Comparison of ENCODE assay signal across 4 fruit fly cellular contexts in the genomic region with DNA sequence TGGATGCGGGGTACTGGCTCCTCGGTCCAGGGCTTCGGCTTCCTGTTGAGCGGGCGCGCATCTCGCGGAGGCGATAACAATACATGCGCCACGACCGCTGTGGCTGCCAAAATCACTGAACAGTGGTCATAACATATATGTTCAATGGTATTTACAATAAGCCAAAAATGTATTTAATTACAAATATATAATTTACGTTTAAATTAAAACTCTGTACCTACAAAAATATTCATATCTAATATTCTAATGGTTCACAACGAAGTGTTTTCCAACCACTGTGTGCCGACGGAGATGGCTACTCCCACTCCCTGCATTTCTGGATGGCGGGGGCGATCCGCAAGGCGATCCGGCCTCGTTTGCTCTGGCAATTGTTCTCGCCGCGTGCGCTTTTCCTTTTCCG.
TF ChIP-seq lines count a peak whose summit lies in the region.

No protein-coding gene starts in this region.

- no peak for TF ChIP-seq CTCF in whole organism, embryonic (GFP tag; optimal IDR thresholded peaks at IDR 0.05; lab: Kevin White, UChicago)

TF ChIP-seq in whole organism, embryonic, 481 proteins besides CTCF, POLR2A, EP300 and RAD21 (continues in another document):
- TF ChIP-seq Ptx1 (GFP tag; IDR thresholded peaks at IDR 0.05; lab: Robert Waterston, UW): peak; percentile 41; the same call in 1 of the 2 replicates
- peak; percentile 23; the same call in 1 of the 2 replicates for TF ChIP-seq sisA (GFP tag; IDR thresholded peaks at IDR 0.05; lab: Robert Waterston, UW)
- peak; percentile 59; the same call in 1 of the 2 replicates for TF ChIP-seq CG17328 (GFP tag; IDR thresholded peaks at IDR 0.05; lab: Robert Waterston, UW)
- TF ChIP-seq kah (GFP tag; optimal IDR thresholded peaks at IDR 0.05; lab: Kevin White, UChicago): no peak
- peak; percentile 2 for TF ChIP-seq Chrac-16 (GFP tag; optimal IDR thresholded peaks at IDR 0.05; lab: Kevin White, UChicago)
- no peak for TF ChIP-seq Dbx (GFP tag; IDR thresholded peaks at IDR 0.05; lab: Robert Waterston, UW)
- TF ChIP-seq abd-A (tag; optimal IDR thresholded peaks at IDR 0.05; lab: Kevin White, UChicago): no peak
- TF ChIP-seq CG16863 (GFP tag; optimal IDR thresholded peaks at IDR 0.05; lab: Kevin White, UChicago): no peak
- no peak for TF ChIP-seq trh (GFP tag; optimal IDR thresholded peaks at IDR 0.05; lab: Kevin White, UChicago)
- no peak for TF ChIP-seq CG10209 (GFP tag; optimal IDR thresholded peaks at IDR 0.05; lab: Kevin White, UChicago)
- TF ChIP-seq zfh1 (GFP tag; IDR thresholded peaks at IDR 0.05; lab: Robert Waterston, UW): peak; percentile 40; the same call in 1 of the 3 replicates
- no peak for TF ChIP-seq HHEX (GFP tag; optimal IDR thresholded peaks at IDR 0.05; lab: Kevin White, UChicago)
- peak; percentile 43 for TF ChIP-seq dmrt11E (tag; optimal IDR thresholded peaks at IDR 0.05; lab: Kevin White, UChicago)
- no peak for TF ChIP-seq en (GFP tag; optimal IDR thresholded peaks at IDR 0.05; lab: Kevin White, UChicago)
- no peak for TF ChIP-seq nerfin-1 (tag; optimal IDR thresholded peaks at IDR 0.05; lab: Kevin White, UChicago)
- no peak for TF ChIP-seq prd (optimal IDR thresholded peaks at IDR 0.05; lab: Kevin White, UChicago)
- peak; percentile 73; the same call in 2 of the 3 replicates for TF ChIP-seq prd (GFP tag; IDR thresholded peaks at IDR 0.05; lab: Robert Waterston, UW)
- TF ChIP-seq CG12299 (tag; optimal IDR thresholded peaks at IDR 0.05; lab: Kevin White, UChicago): no peak
- TF ChIP-seq CG1647 (GFP tag; optimal IDR thresholded peaks at IDR 0.05; lab: Kevin White, UChicago): no peak
- peak; percentile 39; the same call in 1 of the 3 replicates for TF ChIP-seq H15 (GFP tag; IDR thresholded peaks at IDR 0.05; lab: Robert Waterston, UW)
- TF ChIP-seq org-1 (GFP tag; optimal IDR thresholded peaks at IDR 0.05; lab: Kevin White, UChicago): no peak

TF ChIP-seq in whole organism, prepupa, 60 proteins besides CTCF, POLR2A, EP300 and RAD21 (continues in another document):
- no peak for TF ChIP-seq Eip93F (GFP tag; optimal IDR thresholded peaks at IDR 0.05; lab: Kevin White, UChicago)
- peak; percentile 76 for TF ChIP-seq svp (GFP tag; lab: Kevin White, UChicago)
- TF ChIP-seq salr (GFP tag; optimal IDR thresholded peaks at IDR 0.05; lab: Kevin White, UChicago): peak in 1 of 2 experiments; percentile 73
- TF ChIP-seq fd85E (GFP tag; optimal IDR thresholded peaks at IDR 0.05; lab: Kevin White, UChicago): no peak
- TF ChIP-seq CG4318 (GFP tag; optimal IDR thresholded peaks at IDR 0.05; lab: Kevin White, UChicago): no peak
- TF ChIP-seq Sox102F (GFP tag; optimal IDR thresholded peaks at IDR 0.05; lab: Kevin White, UChicago): peak; percentile 29
- TF ChIP-seq CG9139 (GFP tag; optimal IDR thresholded peaks at IDR 0.05; lab: Kevin White, UChicago): no peak
- peak; percentile 47 for TF ChIP-seq CG15336 (GFP tag; IDR thresholded peaks at IDR 0.05; lab: Robert Waterston, UW)
- no peak for TF ChIP-seq Blimp-1 (GFP tag; optimal IDR thresholded peaks at IDR 0.05; lab: Kevin White, UChicago)
- no peak for TF ChIP-seq Eip75B (GFP tag; optimal IDR thresholded peaks at IDR 0.05; lab: Kevin White, UChicago)
- TF ChIP-seq eg (GFP tag; IDR thresholded peaks at IDR 0.05; lab: Robert Waterston, UW): 0 out of 3 replicates have a peak, but pooled peaks have one; percentile 33
- TF ChIP-seq CG6163 (GFP tag; IDR thresholded peaks at IDR 0.05; lab: Robert Waterston, UW): peak; percentile 53; the same call in 1 of the 3 replicates
- TF ChIP-seq Hr4 (GFP tag; optimal IDR thresholded peaks at IDR 0.05; lab: Kevin White, UChicago): no peak
- TF ChIP-seq CG32006 (GFP tag; optimal IDR thresholded peaks at IDR 0.05; lab: Kevin White, UChicago): peak; percentile 44
- TF ChIP-seq CG8632 (GFP tag; optimal IDR thresholded peaks at IDR 0.05; lab: Kevin White, UChicago): no peak
- no peak for TF ChIP-seq net (GFP tag; optimal IDR thresholded peaks at IDR 0.05; lab: Kevin White, UChicago)
- TF ChIP-seq ss (GFP tag; optimal IDR thresholded peaks at IDR 0.05; lab: Kevin White, UChicago): no peak
- no peak for TF ChIP-seq CG11294 (GFP tag; IDR thresholded peaks at IDR 0.05; lab: Robert Waterston, UW)
- peak; percentile 15 for TF ChIP-seq Ets96B (tag; optimal IDR thresholded peaks at IDR 0.05; lab: Kevin White, UChicago)
- TF ChIP-seq CG6792 (GFP tag; optimal IDR thresholded peaks at IDR 0.05; lab: Kevin White, UChicago): peak; percentile 15
- peak; percentile 14 for TF ChIP-seq topi (GFP tag; optimal IDR thresholded peaks at IDR 0.05; lab: Kevin White, UChicago)
- no peak for TF ChIP-seq Sox15 (GFP tag; optimal IDR thresholded peaks at IDR 0.05; lab: Kevin White, UChicago)
- peak; percentile 12 for TF ChIP-seq CG10631 (GFP tag; optimal IDR thresholded peaks at IDR 0.05; lab: Kevin White, UChicago)

TF ChIP-seq in whole organism, pupa, 21 proteins besides CTCF, POLR2A, EP300 and RAD21:
- TF ChIP-seq CG8301 (tag; optimal IDR thresholded peaks at IDR 0.05; lab: Kevin White, UChicago) (peak; percentile 23), CG14655 (GFP tag; optimal IDR thresholded peaks at IDR 0.05; lab: Kevin White, UChicago) (peak; percentile 45), fd96Ca (GFP tag; IDR thresholded peaks at IDR 0.05; lab: Robert Waterston, UW) (peak; percentile 64; the same call in 2 of the 3 replicates), CG4496 (GFP tag; IDR thresholded peaks at IDR 0.05; lab: Robert Waterston, UW) (peak; percentile 32; the same call in 2 of the 3 replicates), D1 (tag; optimal IDR thresholded peaks at IDR 0.05; lab: Kevin White, UChicago) (no peak), EcR (GFP tag; optimal IDR thresholded peaks at IDR 0.05; lab: Kevin White, UChicago) (no peak), rn (GFP tag; IDR thresholded peaks at IDR 0.05; lab: Robert Waterston, UW) (no peak), CG34367 (tag; optimal IDR thresholded peaks at IDR 0.05; lab: Kevin White, UChicago) (no peak), CG8159 (tag; optimal IDR thresholded peaks at IDR 0.05; lab: Kevin White, UChicago) (peak; percentile 17), CG15710 (tag; optimal IDR thresholded peaks at IDR 0.05; lab: Kevin White, UChicago) (peak; percentile 11), Snoo (tag; optimal IDR thresholded peaks at IDR 0.05; lab: Kevin White, UChicago) (peak; percentile 19), CG9948 (tag; optimal IDR thresholded peaks at IDR 0.05; lab: Kevin White, UChicago) (peak; percentile 4), Ets98B (GFP tag; IDR thresholded peaks at IDR 0.05; lab: Robert Waterston, UW) (no peak), gl (tag; optimal IDR thresholded peaks at IDR 0.05; lab: Kevin White, UChicago) (no peak), Pif1A (GFP tag; optimal IDR thresholded peaks at IDR 0.05; lab: Kevin White, UChicago) (peak; percentile 26)

TF ChIP-seq in whole organism, wandering third instar larva, 38 proteins besides CTCF, POLR2A, EP300 and RAD21:
- no peak for TF ChIP-seq br (GFP tag; optimal IDR thresholded peaks at IDR 0.05; lab: Kevin White, UChicago)
- no peak for TF ChIP-seq ey (GFP tag; optimal IDR thresholded peaks at IDR 0.05; lab: Kevin White, UChicago)
- TF ChIP-seq Hnf4 (GFP tag; optimal IDR thresholded peaks at IDR 0.05; lab: Kevin White, UChicago): no peak
- TF ChIP-seq Dfd (GFP tag; optimal IDR thresholded peaks at IDR 0.05; lab: Kevin White, UChicago): no peak
- no peak for TF ChIP-seq Hr78 (GFP tag; optimal IDR thresholded peaks at IDR 0.05; lab: Kevin White, UChicago)
- TF ChIP-seq dmrt93B (GFP tag; optimal IDR thresholded peaks at IDR 0.05; lab: Kevin White, UChicago): no peak
- TF ChIP-seq foxo (GFP tag; optimal IDR thresholded peaks at IDR 0.05; lab: Kevin White, UChicago): peak in 1 of 2 experiments; percentile 29
- no peak for TF ChIP-seq lola (GFP tag; optimal IDR thresholded peaks at IDR 0.05; lab: Kevin White, UChicago)
- TF ChIP-seq OdsH (GFP tag; optimal IDR thresholded peaks at IDR 0.05; lab: Kevin White, UChicago): peak; percentile 5
- peak; percentile 32 for TF ChIP-seq rgr (GFP tag; optimal IDR thresholded peaks at IDR 0.05; lab: Kevin White, UChicago)
- peak; percentile 28 for TF ChIP-seq h (GFP tag; optimal IDR thresholded peaks at IDR 0.05; lab: Kevin White, UChicago)
- TF ChIP-seq fru (GFP tag; optimal IDR thresholded peaks at IDR 0.05; lab: Kevin White, UChicago): peak; percentile 1
- TF ChIP-seq HLH106 (tag; optimal IDR thresholded peaks at IDR 0.05; lab: Kevin White, UChicago): peak; percentile 9
- TF ChIP-seq woc (GFP tag; optimal IDR thresholded peaks at IDR 0.05; lab: Kevin White, UChicago): no peak
